Fruit fly (Drosophila melanogaster): Measurements from ENCODE around the gene Tcs5.
A peak's percentile ranks its signal among the peaks of the same experiment; 100 is the strongest.

Gene Tcs5

DNA sequence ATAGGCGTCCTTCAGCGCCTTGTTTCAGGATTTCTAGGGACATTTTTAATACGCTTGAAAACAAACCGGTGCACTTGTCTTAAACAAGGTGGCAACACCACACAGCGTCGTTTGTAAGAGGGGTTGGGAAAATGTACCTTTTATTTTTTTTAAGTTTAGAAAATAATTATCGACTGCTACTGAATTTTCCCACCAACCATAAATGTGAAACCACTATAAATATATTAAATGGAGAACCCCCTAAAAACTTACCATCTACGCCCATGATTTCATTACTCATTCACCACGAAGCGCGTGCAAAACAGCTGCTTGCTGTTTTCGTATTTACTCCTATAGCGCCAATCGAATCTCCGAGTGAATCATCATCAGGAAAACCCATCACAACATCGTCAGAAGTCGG lies at the start of gene Tcs5, which contains the start of gene CHMP2B:
TSS of gene Tcs5 (minus strand) at position 84 of the 400 bp plus-strand sequence.
TSS of gene CHMP2B (plus strand) at position 308 of the 400 bp plus-strand sequence.
- TF ChIP-seq Pif1B (GFP tag; optimal IDR thresholded peaks at IDR 0.05), result peak; percentile 100
- TF ChIP-seq rn (GFP tag; IDR thresholded peaks at IDR 0.05), result peak; percentile 100
- TF ChIP-seq CG15710 (tag; optimal IDR thresholded peaks at IDR 0.05), result peak; percentile 100
- TF ChIP-seq D1 (tag; optimal IDR thresholded peaks at IDR 0.05), result no peak
- peak; percentile 100 for TF ChIP-seq Snoo (tag; optimal IDR thresholded peaks at IDR 0.05)
- peak; percentile 100 for TF ChIP-seq CG8159 (tag; optimal IDR thresholded peaks at IDR 0.05)
- TF ChIP-seq CG10348 (GFP tag; IDR thresholded peaks at IDR 0.05), result peak; percentile 100
- TF ChIP-seq Ets98B (GFP tag; IDR thresholded peaks at IDR 0.05), result peak; percentile 100
- peak; percentile 100 for TF ChIP-seq CG9948 (tag; optimal IDR thresholded peaks at IDR 0.05)
- peak; percentile 71 for TF ChIP-seq EcR (GFP tag; optimal IDR thresholded peaks at IDR 0.05)
- TF ChIP-seq CG12605 (GFP tag; IDR thresholded peaks at IDR 0.05), result peak; percentile 100
- TF ChIP-seq CG13204 (GFP tag; optimal IDR thresholded peaks at IDR 0.05), result peak; percentile 98
- TF ChIP-seq CG14655 (GFP tag; optimal IDR thresholded peaks at IDR 0.05), result peak; percentile 100
- peak; percentile 100 for TF ChIP-seq CG17806 (tag; optimal IDR thresholded peaks at IDR 0.05)
- TF ChIP-seq gl (tag; optimal IDR thresholded peaks at IDR 0.05), result peak; percentile 99
- peak; percentile 100 for TF ChIP-seq CG32121 (GFP tag; IDR thresholded peaks at IDR 0.05)
- TF ChIP-seq Pif1A (GFP tag; optimal IDR thresholded peaks at IDR 0.05), result peak; percentile 100
- TF ChIP-seq CG34367 (tag; optimal IDR thresholded peaks at IDR 0.05), result peak; percentile 100
- TF ChIP-seq CG4496 (GFP tag; IDR thresholded peaks at IDR 0.05), result peak; percentile 100
- TF ChIP-seq CG8301 (tag; optimal IDR thresholded peaks at IDR 0.05), result peak; percentile 100
- peak; percentile 100 for TF ChIP-seq fd96Ca (GFP tag; IDR thresholded peaks at IDR 0.05)

DNA sequence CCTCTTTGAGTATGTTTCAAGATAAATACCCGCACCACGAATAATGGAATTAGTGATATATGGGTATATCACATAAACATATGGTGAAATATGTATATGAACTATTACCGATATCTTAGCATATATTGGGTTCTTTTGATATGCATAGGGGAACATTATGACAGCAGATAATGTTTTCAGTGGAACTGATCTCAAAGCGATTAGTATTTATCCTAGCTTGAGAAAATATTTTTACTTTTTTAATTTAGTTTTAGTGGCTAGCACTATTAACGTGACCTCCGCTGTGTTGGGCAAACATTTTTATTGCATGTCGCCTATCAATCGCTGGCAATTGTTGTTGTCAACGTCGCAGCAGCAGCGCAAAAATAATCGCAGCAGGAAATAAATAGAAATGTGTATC lies 49.2 kb upstream of the Tcs5 start:
- TF ChIP-seq CG32121 (GFP tag; IDR thresholded peaks at IDR 0.05), result no peak
- TF ChIP-seq Pif1B (GFP tag; optimal IDR thresholded peaks at IDR 0.05), result peak; percentile 9
- peak; percentile 63 for TF ChIP-seq CG17806 (tag; optimal IDR thresholded peaks at IDR 0.05)
- peak; percentile 55 for TF ChIP-seq CG8159 (tag; optimal IDR thresholded peaks at IDR 0.05)
- TF ChIP-seq CG12605 (GFP tag; IDR thresholded peaks at IDR 0.05), result 0 out of 2 replicates have a peak, but pooled peaks have one; percentile 8
- TF ChIP-seq Ets98B (GFP tag; IDR thresholded peaks at IDR 0.05), result peak; percentile 26; the same call in 1 of the 2 replicates
- TF ChIP-seq CG10348 (GFP tag; IDR thresholded peaks at IDR 0.05), result no peak
- peak; percentile 71 for TF ChIP-seq CG8301 (tag; optimal IDR thresholded peaks at IDR 0.05)
- TF ChIP-seq fd96Ca (GFP tag; IDR thresholded peaks at IDR 0.05), result 0 out of 3 replicates have a peak, but pooled peaks have one; percentile 14
- TF ChIP-seq D1 (tag; optimal IDR thresholded peaks at IDR 0.05), result peak; percentile 2
- peak; percentile 24 for TF ChIP-seq Pif1A (GFP tag; optimal IDR thresholded peaks at IDR 0.05)
- peak; percentile 43 for TF ChIP-seq CG15710 (tag; optimal IDR thresholded peaks at IDR 0.05)
- no peak for TF ChIP-seq Snoo (tag; optimal IDR thresholded peaks at IDR 0.05)
- peak; percentile 76 for TF ChIP-seq CG4496 (GFP tag; IDR thresholded peaks at IDR 0.05)
- no peak for TF ChIP-seq rn (GFP tag; IDR thresholded peaks at IDR 0.05)
- TF ChIP-seq CG13204 (GFP tag; optimal IDR thresholded peaks at IDR 0.05), result no peak
- TF ChIP-seq EcR (GFP tag; optimal IDR thresholded peaks at IDR 0.05), result no peak
- TF ChIP-seq gl (tag; optimal IDR thresholded peaks at IDR 0.05), result no peak
- TF ChIP-seq CG9948 (tag; optimal IDR thresholded peaks at IDR 0.05), result peak; percentile 57
- peak; percentile 21 for TF ChIP-seq CG34367 (tag; optimal IDR thresholded peaks at IDR 0.05)
- TF ChIP-seq CG14655 (GFP tag; optimal IDR thresholded peaks at IDR 0.05), result peak; percentile 76

DNA sequence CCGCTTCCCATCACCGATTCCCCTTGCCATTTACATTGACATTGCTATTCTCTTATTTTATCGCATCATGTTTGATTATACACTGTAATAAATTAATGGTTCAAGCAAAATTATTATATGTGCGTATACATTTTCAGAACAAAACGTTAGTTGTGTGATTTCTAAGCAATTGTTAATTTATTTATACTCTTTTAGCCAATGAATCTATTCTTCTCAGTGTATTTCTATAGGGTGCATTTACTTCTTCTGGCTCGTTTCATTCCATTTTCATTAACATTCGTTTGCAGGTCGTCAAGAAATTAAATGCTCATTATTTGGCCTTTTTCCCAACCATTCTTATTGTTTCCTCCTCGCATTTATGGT lies 48.4 kb upstream of the Tcs5 start:
- TF ChIP-seq fd96Ca (GFP tag; IDR thresholded peaks at IDR 0.05), result no peak
- no peak for TF ChIP-seq EcR (GFP tag; optimal IDR thresholded peaks at IDR 0.05)
- TF ChIP-seq Snoo (tag; optimal IDR thresholded peaks at IDR 0.05), result no peak
- peak; percentile 48; the same call in 1 of the 2 replicates for TF ChIP-seq rn (GFP tag; IDR thresholded peaks at IDR 0.05)
- no peak for TF ChIP-seq CG10348 (GFP tag; IDR thresholded peaks at IDR 0.05)
- peak; percentile 46; the same call in 1 of the 2 replicates for TF ChIP-seq CG12605 (GFP tag; IDR thresholded peaks at IDR 0.05)
- TF ChIP-seq CG17806 (tag; optimal IDR thresholded peaks at IDR 0.05), result peak; percentile 74
- TF ChIP-seq Pif1A (GFP tag; optimal IDR thresholded peaks at IDR 0.05), result peak; percentile 32
- TF ChIP-seq Pif1B (GFP tag; optimal IDR thresholded peaks at IDR 0.05), result peak; percentile 10
- no peak for TF ChIP-seq D1 (tag; optimal IDR thresholded peaks at IDR 0.05)
- TF ChIP-seq CG4496 (GFP tag; IDR thresholded peaks at IDR 0.05), result peak; percentile 84
- TF ChIP-seq CG34367 (tag; optimal IDR thresholded peaks at IDR 0.05), result peak; percentile 49
- TF ChIP-seq CG8159 (tag; optimal IDR thresholded peaks at IDR 0.05), result peak; percentile 60
- TF ChIP-seq CG13204 (GFP tag; optimal IDR thresholded peaks at IDR 0.05), result no peak
- peak; percentile 74 for TF ChIP-seq CG8301 (tag; optimal IDR thresholded peaks at IDR 0.05)
- peak; percentile 49 for TF ChIP-seq CG15710 (tag; optimal IDR thresholded peaks at IDR 0.05)
- peak; percentile 44; the same call in 1 of the 2 replicates for TF ChIP-seq CG32121 (GFP tag; IDR thresholded peaks at IDR 0.05)
- no peak for TF ChIP-seq gl (tag; optimal IDR thresholded peaks at IDR 0.05)
- TF ChIP-seq CG9948 (tag; optimal IDR thresholded peaks at IDR 0.05), result peak; percentile 60
- peak; percentile 74 for TF ChIP-seq Ets98B (GFP tag; IDR thresholded peaks at IDR 0.05)
- peak; percentile 61 for TF ChIP-seq CG14655 (GFP tag; optimal IDR thresholded peaks at IDR 0.05)

DNA sequence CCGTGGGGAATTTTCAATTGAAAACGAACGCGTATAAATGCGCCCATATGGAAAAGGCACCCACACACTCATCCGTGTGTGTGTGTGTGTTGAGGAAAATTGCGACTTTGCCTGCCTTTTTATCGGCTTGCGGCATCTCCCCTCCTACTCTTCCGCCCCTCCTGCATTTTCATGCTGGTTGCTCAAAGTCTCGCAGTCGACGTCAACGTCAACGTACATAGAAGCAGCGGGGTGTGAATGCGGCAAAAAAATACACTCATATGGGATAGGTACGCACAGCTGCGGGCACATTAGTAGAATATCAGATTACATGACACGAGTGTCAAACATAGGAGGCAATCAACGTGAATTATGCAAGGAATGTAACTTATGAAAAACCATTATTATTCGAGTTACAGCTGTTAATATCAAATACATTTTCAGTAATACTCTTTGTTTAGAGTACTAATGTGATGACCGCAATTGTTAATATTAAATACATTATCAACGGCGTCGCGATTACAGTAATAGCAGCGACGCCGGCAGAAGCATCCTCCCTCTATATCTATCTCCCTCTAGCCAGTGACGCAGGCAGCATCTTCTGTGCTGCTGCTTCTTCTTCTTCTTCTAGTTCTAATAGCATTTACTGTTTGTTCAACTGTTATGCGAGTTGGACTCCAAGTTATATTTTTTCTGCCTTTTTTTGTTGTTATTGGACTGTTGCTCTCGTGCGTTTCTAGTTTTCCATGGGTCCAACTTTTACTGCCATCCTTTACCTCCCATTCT lies 47.8 kb upstream of the Tcs5 start:
- peak; percentile 84 for TF ChIP-seq CG15710 (tag; optimal IDR thresholded peaks at IDR 0.05)
- peak; percentile 75 for TF ChIP-seq Snoo (tag; optimal IDR thresholded peaks at IDR 0.05)
- peak; percentile 95 for TF ChIP-seq fd96Ca (GFP tag; IDR thresholded peaks at IDR 0.05)
- peak; percentile 94 for TF ChIP-seq Ets98B (GFP tag; IDR thresholded peaks at IDR 0.05)
- TF ChIP-seq gl (tag; optimal IDR thresholded peaks at IDR 0.05), result peak; percentile 74
- TF ChIP-seq Pif1A (GFP tag; optimal IDR thresholded peaks at IDR 0.05), result peak; percentile 92
- TF ChIP-seq CG12605 (GFP tag; IDR thresholded peaks at IDR 0.05), result peak; percentile 88
- TF ChIP-seq CG9948 (tag; optimal IDR thresholded peaks at IDR 0.05), result peak; percentile 91
- peak; percentile 97 for TF ChIP-seq CG8301 (tag; optimal IDR thresholded peaks at IDR 0.05)
- peak; percentile 88 for TF ChIP-seq CG8159 (tag; optimal IDR thresholded peaks at IDR 0.05)
- peak; percentile 82 for TF ChIP-seq Pif1B (GFP tag; optimal IDR thresholded peaks at IDR 0.05)
- peak; percentile 88 for TF ChIP-seq CG17806 (tag; optimal IDR thresholded peaks at IDR 0.05)
- TF ChIP-seq rn (GFP tag; IDR thresholded peaks at IDR 0.05), result peak; percentile 83
- TF ChIP-seq CG14655 (GFP tag; optimal IDR thresholded peaks at IDR 0.05), result peak; percentile 96
- TF ChIP-seq CG34367 (tag; optimal IDR thresholded peaks at IDR 0.05), result peak; percentile 87
- TF ChIP-seq CG10348 (GFP tag; IDR thresholded peaks at IDR 0.05), result peak; percentile 73
- TF ChIP-seq D1 (tag; optimal IDR thresholded peaks at IDR 0.05), result no peak
- TF ChIP-seq CG4496 (GFP tag; IDR thresholded peaks at IDR 0.05), result peak; percentile 96
- TF ChIP-seq CG32121 (GFP tag; IDR thresholded peaks at IDR 0.05), result peak; percentile 93
- peak; percentile 52 for TF ChIP-seq CG13204 (GFP tag; optimal IDR thresholded peaks at IDR 0.05)
- no peak for TF ChIP-seq EcR (GFP tag; optimal IDR thresholded peaks at IDR 0.05)

Measured in whole organism, pupa.